Worm (Caenorhabditis elegans) whole organism, L4 larva: Measurements from ENCODE around the gene prp-6.
A peak's percentile ranks its signal among the peaks of the same experiment; 100 is the strongest.
"Not testable (repeated sequence)": the region's sequence is repeated elsewhere in the genome, so short reads cannot be mapped to it uniquely, and the experiment has no call there.

ENCODE experiments used
- D1046.2 ChIP-seq: fragments of 200-800 bp; sonication (Bioruptor generic); IDR thresholded peaks from 2 replicates; pipeline ENCODE4 v1.3.6; 2022; ENCODE audit warnings: missing genetic modification characterization, missing compliant biosample characterization
- F26F4.8 ChIP-seq: fragments of 200-800 bp; sonication (Bioruptor generic); conservative IDR thresholded peaks from 2 replicates; pipeline ENCODE4 v1.3.6; 2022; ENCODE audit warnings: missing genetic modification characterization, missing compliant biosample characterization
- F37D6.2 ChIP-seq: sonication (generic microtip); optimal IDR thresholded peaks from 2 replicates; lab custom pipeline; 2016; ENCODE audit warnings: mild to moderate bottlenecking, missing genetic modification characterization, missing compliant biosample characterization
- R02D3.7 ChIP-seq: fragments of 150-350 bp; sonication (generic microtip); optimal IDR thresholded peaks from 3 replicates; lab custom pipeline; 2014; ENCODE audit warnings: missing biosample characterization, missing genetic modification characterization
- T26A8.4 ChIP-seq: fragments of 200-800 bp; sonication (Bioruptor generic); IDR thresholded peaks from 2 replicates; pipeline ENCODE4 v1.3.6; 2022; ENCODE audit warnings: missing genetic modification characterization, missing compliant biosample characterization
- Y105C5A.15 ChIP-seq: fragments of 200-800 bp; sonication (Bioruptor generic); IDR thresholded peaks from 2 replicates; pipeline ENCODE4 v1.3.6; 2022; ENCODE audit warnings: missing genetic modification characterization, missing compliant biosample characterization
- Y5F2A.4 ChIP-seq: fragments of 200-800 bp; sonication (Bioruptor generic); optimal IDR thresholded peaks from 2 replicates; lab custom pipeline; 2018; ENCODE audit warnings: mild to moderate bottlenecking, missing genetic modification characterization, missing compliant biosample characterization
- ZK546.5 ChIP-seq, 2 experiments: sonication (generic microtip); optimal IDR thresholded peaks; 2 replicates each; lab custom pipeline; 2017; ENCODE audit warnings: missing biosample characterization in 2 of 2, missing genetic modification characterization in 2 of 2
- aha-1 ChIP-seq: fragments of 150-350 bp; peaks from one replicate; lab custom pipeline; 2014; ENCODE audit warnings: missing biosample characterization, missing genetic modification characterization
- aly-2 ChIP-seq: sonication (generic microtip); optimal IDR thresholded peaks from 2 replicates; lab custom pipeline; 2018; ENCODE audit warnings: missing biosample characterization, missing genetic modification characterization
- ceh-32 ChIP-seq: sonication (generic microtip); optimal IDR thresholded peaks from 2 replicates; lab custom pipeline; 2016; ENCODE audit warnings: mild to moderate bottlenecking, missing genetic modification characterization, missing compliant biosample characterization; ENCODE audit not compliant: poor library complexity
- ces-1 ChIP-seq: fragments of 150-350 bp; sonication (generic microtip); optimal IDR thresholded peaks from 4 replicates; lab custom pipeline; 2014; ENCODE audit warnings: missing biosample characterization, missing genetic modification reagents, missing genetic modification characterization
- daf-16 ChIP-seq, 3 experiments: sonication (generic microtip); optimal IDR thresholded peaks; 2 replicates each; lab custom pipeline; 2016 to 2017; ENCODE audit warnings: missing genetic modification characterization in 3 of 3, missing genetic modification reagents in 3 of 3, mild to moderate bottlenecking in 2 of 3, missing compliant biosample characterization in 2 of 3, missing biosample characterization in 1 of 3, moderate library complexity in 1 of 3
- dpl-1 ChIP-seq: fragments of 150-350 bp; optimal IDR thresholded peaks from 2 replicates; lab custom pipeline; 2014; ENCODE audit warnings: missing biosample characterization, missing genetic modification reagents, missing genetic modification characterization
- fkh-10 ChIP-seq: fragments of 150-350 bp; optimal IDR thresholded peaks from 2 replicates; lab custom pipeline; 2014; ENCODE audit warnings: missing biosample characterization, missing genetic modification reagents, missing genetic modification characterization
- gei-8 ChIP-seq: fragments of 200-800 bp; sonication (Bioruptor generic); optimal IDR thresholded peaks from 2 replicates; lab custom pipeline; 2018; ENCODE audit warnings: mild to moderate bottlenecking, missing genetic modification characterization, missing compliant biosample characterization
- hlh-30 ChIP-seq: sonication (generic microtip); optimal IDR thresholded peaks from 2 replicates; lab custom pipeline; 2017; ENCODE audit warnings: antibody characterized with exemption, mild to moderate bottlenecking, missing genetic modification characterization, missing compliant biosample characterization; ENCODE audit not compliant: insufficient read depth
- jun-1 ChIP-seq: fragments of 150-350 bp; optimal IDR thresholded peaks from 2 replicates; lab custom pipeline; 2014; ENCODE audit warnings: missing biosample characterization, missing genetic modification reagents, missing genetic modification characterization
- lim-7 ChIP-seq: fragments of 200-800 bp; sonication (Bioruptor generic); IDR thresholded peaks from 2 replicates; pipeline ENCODE4 v1.3.6; 2022; ENCODE audit warnings: missing genetic modification characterization, missing compliant biosample characterization
- lin-1 ChIP-seq: fragments of 200-800 bp; sonication (Bioruptor generic); IDR thresholded peaks from 2 replicates; pipeline ENCODE4 v1.3.6; 2022; ENCODE audit warnings: missing genetic modification reagents, missing genetic modification characterization, missing compliant biosample characterization
- lin-13 ChIP-seq: fragments of 150-350 bp; optimal IDR thresholded peaks from 2 replicates; lab custom pipeline; 2014; ENCODE audit warnings: missing biosample characterization, missing genetic modification reagents, missing genetic modification characterization
- lin-15B ChIP-seq: fragments of 150-350 bp; sonication (generic microtip); optimal IDR thresholded peaks from 3 replicates; lab custom pipeline; 2014; ENCODE audit warnings: missing biosample characterization, missing genetic modification characterization
- lin-29 ChIP-seq: fragments of 200-800 bp; sonication (Bioruptor generic); IDR thresholded peaks from 2 replicates; pipeline ENCODE4 v1.3.6; 2022; ENCODE audit warnings: missing genetic modification reagents, missing genetic modification characterization, missing compliant biosample characterization
- madf-5 ChIP-seq, 2 experiments: fragments of 200-800 bp; sonication (Bioruptor generic); IDR thresholded peaks; 2 replicates each; pipeline ENCODE4 v1.3.6; 2022; ENCODE audit warnings: missing compliant biosample characterization in 2 of 2, missing genetic modification characterization in 2 of 2
- mdl-1 ChIP-seq, 2 experiments: fragments of 150-350 bp in 1 of 2; sonication (generic microtip) in 1 of 2; optimal IDR thresholded peaks; 2 replicates each; lab custom pipeline; 2014 to 2017; ENCODE audit warnings: missing biosample characterization in 2 of 2, missing genetic modification characterization in 2 of 2
- nhr-102 ChIP-seq: sonication (generic microtip); optimal IDR thresholded peaks from 2 replicates; lab custom pipeline; 2016; ENCODE audit warnings: mild to moderate bottlenecking, missing genetic modification characterization, moderate library complexity, missing compliant biosample characterization
- nhr-28 ChIP-seq: fragments of 150-350 bp; optimal IDR thresholded peaks from 2 replicates; lab custom pipeline; 2014; ENCODE audit warnings: missing biosample characterization, missing genetic modification characterization
- nhr-6 ChIP-seq: fragments of 150-350 bp; optimal IDR thresholded peaks from 2 replicates; lab custom pipeline; 2014; ENCODE audit warnings: missing biosample characterization, missing genetic modification characterization
- nhr-77 ChIP-seq: fragments of 150-350 bp; optimal IDR thresholded peaks from 2 replicates; lab custom pipeline; 2014; ENCODE audit warnings: missing biosample characterization, missing genetic modification characterization
- php-3 ChIP-seq: fragments of 200-800 bp; sonication (Bioruptor generic); IDR thresholded peaks from 2 replicates; pipeline ENCODE4 v1.3.6; 2022; ENCODE audit warnings: missing genetic modification reagents, missing genetic modification characterization, missing compliant biosample characterization
- rbr-2 ChIP-seq: sonication (generic microtip); optimal IDR thresholded peaks from 2 replicates; lab custom pipeline; 2016; ENCODE audit warnings: missing genotype, missing genetic modification characterization, missing compliant biosample characterization
- saeg-2 ChIP-seq: fragments of 200-800 bp; sonication (Bioruptor generic); IDR thresholded peaks from 2 replicates; pipeline ENCODE4 v1.3.6; 2022; ENCODE audit warnings: missing genetic modification reagents, missing genetic modification characterization, missing compliant biosample characterization
- snpc-4 ChIP-seq: fragments of 150-350 bp; optimal IDR thresholded peaks from 2 replicates; lab custom pipeline; 2014; ENCODE audit warnings: missing biosample characterization, missing genetic modification characterization
- spr-3 ChIP-seq: fragments of 200-800 bp; sonication (Bioruptor generic); optimal IDR thresholded peaks from 2 replicates; lab custom pipeline; 2018; ENCODE audit warnings: mild to moderate bottlenecking, missing genetic modification characterization, missing compliant biosample characterization
- tag-97 ChIP-seq: fragments of 200-800 bp; sonication (Bioruptor generic); IDR thresholded peaks from 2 replicates; pipeline ENCODE4 v1.3.6; 2022; ENCODE audit warnings: missing genetic modification characterization, missing compliant biosample characterization
- tra-1 ChIP-seq: fragments of 200-800 bp; sonication (Bioruptor generic); IDR thresholded peaks from 2 replicates; pipeline ENCODE4 v1.3.6; 2022; ENCODE audit warnings: missing genetic modification reagents, missing genetic modification characterization, missing compliant biosample characterization
- unc-62 ChIP-seq, 3 experiments: fragments of 150-350 bp in 1 of 3; sonication (generic microtip); optimal IDR thresholded peaks in 2 of 3; peaks in 1 of 3; 1 replicate in 1 of 3; 2 replicates in 2 of 3; lab custom pipeline; 2014 to 2017; ENCODE audit warnings: missing biosample characterization in 3 of 3, missing genetic modification characterization in 3 of 3, missing genetic modification reagents in 3 of 3, missing genotype in 1 of 3
- zag-1 ChIP-seq: fragments of 150-350 bp; optimal IDR thresholded peaks from 2 replicates; lab custom pipeline; 2014; ENCODE audit warnings: missing biosample characterization, missing genetic modification characterization
- zfp-2 ChIP-seq: sonication (generic microtip); optimal IDR thresholded peaks from 2 replicates; lab custom pipeline; 2016; ENCODE audit warnings: mild to moderate bottlenecking, missing genetic modification characterization, missing compliant biosample characterization

The prp-6 gene

ce11 chrV:18010737-18011136 is 11.5 kb upstream of the prp-6 start, which contains the start of gene Y59A8B.26:
Y59A8B.26 (minus strand) TSS chrV:18010837.
- TF ChIP-seq D1046.2 (GFP tag; lab: Robert Waterston, UW); unc-62 (GFP tag; optimal IDR thresholded peaks at IDR 0.05 in 1 of 2; lab: Kevin White, UChicago); unc-62 (tag; optimal IDR thresholded peaks at IDR 0.05; lab: Kevin White, UChicago); ceh-32 (tag; lab: Kevin White, UChicago): not testable (repeated sequence)

- TF ChIP-seq lin-15B = no peak
- no peak for TF ChIP-seq tra-1 (GFP tag; lab: Robert Waterston, UW)
- TF ChIP-seq madf-5 (GFP tag; IDR thresholded peaks at IDR 0.05; lab: Robert Waterston, UW) = no peak
- TF ChIP-seq jun-1 (tag; lab: Kevin White, UChicago) = no peak
These were observed 8.2 kb upstream of the prp-6 start, which contains the start of gene srh-133 for ce11 chrV:18014116-18014515. srh-133 (minus strand) TSS chrV:18014216.

- no peak for TF ChIP-seq F26F4.8 (GFP tag; lab: Robert Waterston, UW)
- no peak for TF ChIP-seq rbr-2 (tag; lab: Kevin White, UChicago)
- TF ChIP-seq nhr-102 (tag; lab: Kevin White, UChicago) = no peak
- TF ChIP-seq saeg-2 = no peak
- TF ChIP-seq lin-29 (GFP tag; lab: Robert Waterston, UW) = no peak
- TF ChIP-seq fkh-10 (GFP tag; lab: Kevin White, UChicago) = no peak
- TF ChIP-seq Y5F2A.4 (GFP tag; lab: Kevin White, UChicago) = no peak
- TF ChIP-seq daf-16 (GFP tag; optimal IDR thresholded peaks at IDR 0.05; lab: Kevin White, UChicago) = no peak
- TF ChIP-seq daf-16 (tag; optimal IDR thresholded peaks at IDR 0.05; lab: Kevin White, UChicago) = no peak
- TF ChIP-seq Y105C5A.15 (GFP tag; lab: Robert Waterston, UW) = no peak
- no peak for TF ChIP-seq F37D6.2
- no peak for TF ChIP-seq snpc-4 (tag; lab: Kevin White, UChicago)
- TF ChIP-seq hlh-30 (tag; lab: Kevin White, UChicago) = no peak
- no peak for TF ChIP-seq lim-7 (GFP tag; lab: Robert Waterston, UW)
- TF ChIP-seq aha-1 (tag; lab: Kevin White, UChicago) = no peak
- no peak for TF ChIP-seq spr-3 (GFP tag; lab: Kevin White, UChicago)
- no peak for TF ChIP-seq ces-1
- no peak for TF ChIP-seq nhr-77 (tag; lab: Kevin White, UChicago)
- no peak for TF ChIP-seq aly-2 (tag; lab: Kevin White, UChicago)
These were observed 5.1 kb upstream of the prp-6 start, which contains the start of gene srh-134 for ce11 chrV:18017226-18017625. srh-134 (minus strand) TSS chrV:18017326.

- TF ChIP-seq mdl-1 (tag; optimal IDR thresholded peaks at IDR 0.05; lab: Kevin White, UChicago) = no peak
- TF ChIP-seq lin-1 = no peak
- TF ChIP-seq nhr-28 (tag; lab: Kevin White, UChicago) = peak; percentile 19
- TF ChIP-seq T26A8.4 (GFP tag; lab: Robert Waterston, UW) = no peak
- TF ChIP-seq dpl-1 (GFP tag; lab: Kevin White, UChicago) = peak; percentile 10
- TF ChIP-seq, all 104 proteins: peak for 2
These were observed 815 bp upstream of the prp-6 start for ce11 chrV:18021464-18021863.

- TF ChIP-seq lin-13 (GFP tag; lab: Kevin White, UChicago) = no peak
- no peak for TF ChIP-seq tag-97 (GFP tag; lab: Robert Waterston, UW)
- TF ChIP-seq gei-8 (GFP tag; lab: Kevin White, UChicago) = no peak
- no peak for TF ChIP-seq php-3 (GFP tag; lab: Robert Waterston, UW)
- TF ChIP-seq zag-1 = no peak
- no peak for TF ChIP-seq R02D3.7 (tag; lab: Kevin White, UChicago)
- TF ChIP-seq zfp-2 (tag; lab: Kevin White, UChicago) = no peak
- TF ChIP-seq ZK546.5 (tag; optimal IDR thresholded peaks at IDR 0.05; lab: Kevin White, UChicago) = no peak
- no peak for TF ChIP-seq F26F4.8 (GFP tag; lab: Robert Waterston, UW)
- no peak for TF ChIP-seq mdl-1 (tag; optimal IDR thresholded peaks at IDR 0.05; lab: Kevin White, UChicago)
- TF ChIP-seq jun-1 (tag; lab: Kevin White, UChicago) = no peak
- TF ChIP-seq T26A8.4 (GFP tag; lab: Robert Waterston, UW) = no peak
- no peak for TF ChIP-seq nhr-6 (tag; lab: Kevin White, UChicago)
- no peak for TF ChIP-seq lin-29 (GFP tag; lab: Robert Waterston, UW)
- TF ChIP-seq spr-3 (GFP tag; lab: Kevin White, UChicago) = no peak
- TF ChIP-seq D1046.2 (GFP tag; lab: Robert Waterston, UW) = no peak
- TF ChIP-seq unc-62 (GFP tag; optimal IDR thresholded peaks at IDR 0.05 in 1 of 2; lab: Kevin White, UChicago) = no peak
- no peak for TF ChIP-seq unc-62 (tag; optimal IDR thresholded peaks at IDR 0.05; lab: Kevin White, UChicago)
These were observed 21.0 kb downstream of the prp-6 start, which contains the start of gene ebp-1 for ce11 chrV:18043271-18043670. ebp-1 (plus strand) TSS chrV:18043571.
